Fruit fly (Drosophila melanogaster) whole organism, embryonic: Measurements from ENCODE around the gene Prx5.

Experiments
- Aef1 ChIP-seq: fragments of 200-800 bp; sonication (Bioruptor generic); IDR thresholded peaks from 3 replicates; pipeline ENCODE4 v1.3.6; 2022; ENCODE audit warnings: missing biosample characterization, missing genetic modification characterization
- Atf-2 ChIP-seq: fragments of 200-800 bp; sonication (Bioruptor generic); optimal IDR thresholded peaks from 2 replicates; lab custom pipeline; 2016; ENCODE audit warnings: missing biosample characterization, missing genetic modification characterization
- Awh ChIP-seq: fragments of 200-800 bp; sonication (Bioruptor generic); IDR thresholded peaks from 2 replicates; pipeline ENCODE4, ENCODE4 v1.3.6; 2022; ENCODE audit warnings: missing biosample characterization, missing genetic modification characterization
- B-H2 ChIP-seq: fragments of 200-800 bp; sonication (Bioruptor generic); optimal IDR thresholded peaks from 2 replicates; lab custom pipeline; 2018; ENCODE audit warnings: missing biosample characterization, mild to moderate bottlenecking, missing genetic modification characterization
- Blimp-1 ChIP-seq: fragments of 200-800 bp; sonication (Bioruptor generic); optimal IDR thresholded peaks from 3 replicates; lab custom pipeline; 2018; ENCODE audit warnings: missing biosample characterization, missing genetic modification characterization, mild to moderate bottlenecking, moderate library complexity, missing genetic modification reagents
- CG12236 ChIP-seq: fragments of 200-800 bp; sonication (Bioruptor generic); optimal IDR thresholded peaks from 2 replicates; lab custom pipeline; 2016; ENCODE audit warnings: missing biosample characterization, missing genetic modification characterization
- CG13287 ChIP-seq: fragments of 200-800 bp; sonication (Bioruptor generic); IDR thresholded peaks from 2 replicates; pipeline ENCODE4 v1.3.6; 2022; ENCODE audit warnings: missing biosample characterization, missing genetic modification characterization; ENCODE audit not compliant: partially characterized antibody
- CG15514 ChIP-seq: fragments of 200-800 bp; sonication (Bioruptor generic); optimal IDR thresholded peaks from 3 replicates; lab custom pipeline; 2017; ENCODE audit warnings: missing biosample characterization, missing genetic modification characterization, mild to moderate bottlenecking, moderate library complexity, missing genetic modification reagents
- CG17568 ChIP-seq: fragments of 200-800 bp; sonication (Bioruptor generic); optimal IDR thresholded peaks from 2 replicates; lab custom pipeline; 2018; ENCODE audit warnings: missing biosample characterization, mild to moderate bottlenecking, missing genetic modification characterization, moderate library complexity
- CG3065 ChIP-seq: fragments of 200-800 bp; sonication (Bioruptor generic); optimal IDR thresholded peaks from 2 replicates; lab custom pipeline; 2016; ENCODE audit warnings: missing biosample characterization, missing genetic modification characterization
- CG42726 ChIP-seq: fragments of 200-800 bp; sonication (Bioruptor generic); IDR thresholded peaks from 2 replicates; pipeline ENCODE4 v1.3.6; 2022; ENCODE audit warnings: missing biosample characterization, missing genetic modification characterization; ENCODE audit not compliant: partially characterized antibody
- CG4404 ChIP-seq: fragments of 200-800 bp; sonication (Bioruptor generic); IDR thresholded peaks from 2 replicates; pipeline ENCODE4 v1.3.6; 2022; ENCODE audit warnings: missing biosample characterization, missing genetic modification characterization
- CG4707 ChIP-seq: fragments of 200-800 bp; sonication (Bioruptor generic); optimal IDR thresholded peaks from 2 replicates; lab custom pipeline; 2018; ENCODE audit warnings: missing biosample characterization, mild to moderate bottlenecking, missing genetic modification characterization, moderate library complexity
- CG5180 ChIP-seq: fragments of 200-800 bp; sonication (Bioruptor generic); optimal IDR thresholded peaks from 3 replicates; lab custom pipeline; 2017; ENCODE audit warnings: missing biosample characterization, missing genetic modification characterization, mild to moderate bottlenecking, moderate library complexity, missing genetic modification reagents
- CG7839 ChIP-seq: fragments of 200-800 bp; sonication (Bioruptor generic); optimal IDR thresholded peaks from 3 replicates; lab custom pipeline; 2018; ENCODE audit warnings: missing biosample characterization, mild to moderate bottlenecking, missing genetic modification characterization, moderate library complexity
- CG8359 ChIP-seq: fragments of 200-800 bp; sonication (Bioruptor generic); optimal IDR thresholded peaks from 2 replicates; lab custom pipeline; 2017; ENCODE audit warnings: missing biosample characterization, mild to moderate bottlenecking, missing genetic modification characterization, borderline replicate concordance
- CG9797 ChIP-seq: fragments of 200-800 bp; sonication (Bioruptor generic); optimal IDR thresholded peaks from 3 replicates; lab custom pipeline; 2018; ENCODE audit warnings: missing biosample characterization, mild to moderate bottlenecking, missing genetic modification characterization
- CG9817 ChIP-seq: fragments of 200-800 bp; sonication (Bioruptor generic); optimal IDR thresholded peaks from 2 replicates; lab custom pipeline; 2018; ENCODE audit warnings: missing biosample characterization, mild to moderate bottlenecking, missing genetic modification characterization, moderate library complexity
- CoRest ChIP-seq: fragments of 200-800 bp; sonication (Bioruptor generic); optimal IDR thresholded peaks from 3 replicates; lab custom pipeline; 2018; ENCODE audit warnings: missing biosample characterization, mild to moderate bottlenecking, missing genetic modification characterization, moderate library complexity
- CrebB ChIP-seq: fragments of 200-800 bp; sonication (Bioruptor generic); optimal IDR thresholded peaks from 3 replicates; lab custom pipeline; 2018; ENCODE audit warnings: missing biosample characterization, mild to moderate bottlenecking, missing genetic modification characterization
- Elba2 ChIP-seq: fragments of 200-800 bp; sonication (Bioruptor generic); optimal IDR thresholded peaks from 3 replicates; lab custom pipeline; 2016; ENCODE audit warnings: missing biosample characterization, missing genetic modification characterization
- Hr51 ChIP-seq, 2 experiments: fragments of 200-800 bp; sonication (Bioruptor generic); optimal IDR thresholded peaks; 2 replicates in 1 of 2; 3 replicates in 1 of 2; lab custom pipeline; 2016 to 2018; ENCODE audit warnings: missing biosample characterization in 2 of 2, missing genetic modification characterization in 2 of 2, mild to moderate bottlenecking in 1 of 2, moderate library complexity in 1 of 2
- Lhr ChIP-seq: fragments of 200-800 bp; sonication (Bioruptor generic); optimal IDR thresholded peaks from 3 replicates; lab custom pipeline; 2017; ENCODE audit warnings: mild to moderate bottlenecking, missing biosample characterization, missing genetic modification reagents, missing genetic modification characterization
- Max ChIP-seq: fragments of 200-800 bp; sonication (Bioruptor generic); optimal IDR thresholded peaks from 2 replicates; lab custom pipeline; 2016; ENCODE audit warnings: missing biosample characterization, mild to moderate bottlenecking, missing genetic modification characterization
- Myb ChIP-seq: fragments of 200-800 bp; sonication (Bioruptor generic); optimal IDR thresholded peaks from 2 replicates; lab custom pipeline; 2016; ENCODE audit warnings: missing biosample characterization, missing genetic modification characterization
- Nf-YB ChIP-seq: fragments of 200-800 bp; sonication (Bioruptor generic); optimal IDR thresholded peaks from 3 replicates; lab custom pipeline; 2019; ENCODE audit warnings: missing biosample characterization, mild to moderate bottlenecking, missing genetic modification characterization, moderate library complexity
- Pdp1 ChIP-seq, 2 experiments: fragments of 200-800 bp; sonication (Bioruptor generic); optimal IDR thresholded peaks; 3 replicates each; lab custom pipeline; 2016; ENCODE audit warnings: missing biosample characterization in 2 of 2, missing genetic modification characterization in 2 of 2, mild to moderate bottlenecking in 1 of 2, moderate library complexity in 1 of 2
- Sin3A ChIP-seq: fragments of >200 bp; optimal IDR thresholded peaks from 2 replicates; lab custom pipeline; 2018
- Stat92E ChIP-seq, 3 experiments: fragments of >200 bp in 2 of 3; fragments of 200-800 bp in 1 of 3; sonication (Bioruptor generic) in 1 of 3; optimal IDR thresholded peaks; 2 replicates each; lab custom pipeline; 2017 to 2019; ENCODE audit warnings: missing biosample characterization in 3 of 3, missing genetic modification characterization in 3 of 3, mild to moderate bottlenecking in 1 of 3, moderate library complexity in 1 of 3
- bsh ChIP-seq, 2 experiments: fragments of 200-800 bp; sonication (Bioruptor generic); optimal IDR thresholded peaks; 2 replicates each; lab custom pipeline; 2017 to 2018; ENCODE audit warnings: mild to moderate bottlenecking in 2 of 2, missing biosample characterization in 2 of 2, missing genetic modification characterization in 2 of 2, moderate library complexity in 1 of 2
- cas ChIP-seq: fragments of 200-800 bp; sonication (Bioruptor generic); IDR thresholded peaks from 2 replicates; pipeline ENCODE4 v1.3.6; 2022; ENCODE audit warnings: missing biosample characterization, missing genetic modification characterization
- chn ChIP-seq: fragments of 200-800 bp; sonication (Bioruptor generic); optimal IDR thresholded peaks from 2 replicates; lab custom pipeline; 2016; ENCODE audit warnings: missing biosample characterization, missing genetic modification characterization
- ci ChIP-seq: fragments of 200-800 bp; sonication (Bioruptor generic); IDR thresholded peaks from 3 replicates; pipeline ENCODE4 v1.3.6; 2022; ENCODE audit warnings: missing biosample characterization, missing genetic modification characterization
- crc ChIP-seq: fragments of 200-800 bp; sonication (Bioruptor generic); optimal IDR thresholded peaks from 2 replicates; lab custom pipeline; 2016; ENCODE audit warnings: missing biosample characterization, missing genetic modification characterization
- ftz-f1 ChIP-seq: fragments of 200-800 bp; sonication (Bioruptor generic); optimal IDR thresholded peaks from 2 replicates; lab custom pipeline; 2016; ENCODE audit warnings: missing biosample characterization, missing genetic modification characterization
- gro ChIP-seq: fragments of 200-800 bp; sonication (Bioruptor generic); optimal IDR thresholded peaks from 2 replicates; lab custom pipeline; 2016; ENCODE audit warnings: missing biosample characterization, missing genetic modification characterization
- hkb ChIP-seq, 2 experiments: fragments of 200-800 bp in 1 of 2; fragments of >200 bp in 1 of 2; sonication (Bioruptor generic) in 1 of 2; IDR thresholded peaks in 1 of 2; optimal IDR thresholded peaks in 1 of 2; 2 replicates each; pipeline versions ENCODE4 v1.3.6 to Lab custom; 2017 to 2022; ENCODE audit warnings: missing biosample characterization in 1 of 2, missing genetic modification characterization in 1 of 2
- hth ChIP-seq: fragments of >200 bp; optimal IDR thresholded peaks from 2 replicates; lab custom pipeline; 2017; ENCODE audit warnings: inconsistent platforms
- maf-S ChIP-seq: fragments of 200-800 bp; sonication (Bioruptor generic); optimal IDR thresholded peaks from 2 replicates; lab custom pipeline; 2016; ENCODE audit warnings: missing biosample characterization, missing genetic modification characterization
- mld ChIP-seq: fragments of 200-800 bp; sonication (Bioruptor generic); IDR thresholded peaks from 3 replicates; pipeline ENCODE4 v1.3.6; 2022; ENCODE audit warnings: missing biosample characterization, missing genetic modification characterization; ENCODE audit not compliant: partially characterized antibody
- pnt ChIP-seq: fragments of 200-800 bp; sonication (Bioruptor generic); optimal IDR thresholded peaks from 3 replicates; lab custom pipeline; 2016; ENCODE audit warnings: missing biosample characterization, missing genetic modification characterization
- pros ChIP-seq: fragments of 200-800 bp; sonication (Bioruptor generic); optimal IDR thresholded peaks from 3 replicates; lab custom pipeline; 2019; ENCODE audit warnings: missing biosample characterization, mild to moderate bottlenecking, missing genetic modification characterization, moderate library complexity
- sens ChIP-seq: fragments of 200-800 bp; sonication (Bioruptor generic); peaks from one replicate; lab custom pipeline; 2016; ENCODE audit warnings: missing biosample characterization, missing genetic modification characterization
- slp2 ChIP-seq: fragments of 200-800 bp; sonication (Bioruptor generic); optimal IDR thresholded peaks from 2 replicates; lab custom pipeline; 2016; ENCODE audit warnings: missing biosample characterization, missing genetic modification characterization
- sqz ChIP-seq: fragments of 200-800 bp; sonication (Bioruptor generic); optimal IDR thresholded peaks from 3 replicates; lab custom pipeline; 2018; ENCODE audit warnings: missing biosample characterization, mild to moderate bottlenecking, missing genetic modification characterization
- tap ChIP-seq: fragments of 200-800 bp; optimal IDR thresholded peaks from 3 replicates; lab custom pipeline; 2019; ENCODE audit warnings: missing biosample characterization, mild to moderate bottlenecking, missing genetic modification characterization, moderate library complexity
- trem ChIP-seq: fragments of 200-800 bp; optimal IDR thresholded peaks from 3 replicates; lab custom pipeline; 2019; ENCODE audit warnings: missing biosample characterization, mild to moderate bottlenecking, missing genetic modification characterization, moderate library complexity
- vnd ChIP-seq: fragments of 200-800 bp; sonication (Bioruptor generic); IDR thresholded peaks from 3 replicates; pipeline ENCODE4 v1.3.6; 2022; ENCODE audit warnings: missing biosample characterization, missing genetic modification characterization; ENCODE audit not compliant: partially characterized antibody
- wek ChIP-seq: fragments of 200-800 bp; sonication (Bioruptor generic); optimal IDR thresholded peaks from 3 replicates; lab custom pipeline; 2018; ENCODE audit warnings: missing biosample characterization, mild to moderate bottlenecking, missing genetic modification characterization, moderate library complexity

Gene Prx5

dm6 chr3R:18188702-18189125, 21.6 kb upstream of the Prx5 start, which contains the start of the genes CG12321 and MED17 (continued):
- TF ChIP-seq mld (GFP tag; lab: Robert Waterston, UW) (no peak), bsh (GFP tag; optimal IDR thresholded peaks at IDR 0.05; lab: Kevin White, UChicago) (peak in 1 of 2 experiments; percentile 85), Atf-2 (GFP tag; lab: Kevin White, UChicago) (peak; percentile 29), ftz-f1 (GFP tag; lab: Kevin White, UChicago) (no peak), Hr51 (GFP tag; optimal IDR thresholded peaks at IDR 0.05; lab: Kevin White, UChicago) (peak; percentile 74 to 91), sqz (GFP tag; lab: Kevin White, UChicago) (no peak), Aef1 (GFP tag; lab: Robert Waterston, UW) (peak; percentile 90), maf-S (no peak), CG4707 (GFP tag; lab: Kevin White, UChicago) (no peak), CG7839 (tag; lab: Kevin White, UChicago) (peak; percentile 86), Lhr (GFP tag; lab: Kevin White, UChicago) (peak; percentile 55), Awh (GFP tag; lab: Robert Waterston, UW) (peak; percentile 50; the same call in 1 of the 2 replicates), pros (GFP tag; lab: Kevin White, UChicago) (no peak), CG4404 (GFP tag; lab: Robert Waterston, UW) (peak; percentile 86), Sin3A (peak; percentile 5), cas (GFP tag; lab: Robert Waterston, UW) (peak; percentile 83), CoRest (tag; lab: Kevin White, UChicago) (peak; percentile 95), gro (GFP tag; lab: Kevin White, UChicago) (no peak), CG3065 (GFP tag; lab: Kevin White, UChicago) (peak; percentile 82), hkb (optimal IDR thresholded peaks at IDR 0.05; lab: Kevin White, UChicago) (no peak), hkb (GFP tag; IDR thresholded peaks at IDR 0.05; lab: Robert Waterston, UW) (peak; percentile 75), CrebB (tag; lab: Kevin White, UChicago) (peak; percentile 50), CG8359 (peak; percentile 46), crc (peak; percentile 25), pnt (GFP tag; lab: Kevin White, UChicago) (peak; percentile 53), tap (tag; lab: Kevin White, UChicago) (peak; percentile 52), ci (GFP tag; lab: Robert Waterston, UW) (no peak; the same call in 1 of the 3 replicates), CG5180 (GFP tag; lab: Kevin White, UChicago) (no peak), hth (no peak), Elba2 (GFP tag; lab: Kevin White, UChicago) (peak; percentile 55), Stat92E (GFP tag; optimal IDR thresholded peaks at IDR 0.05; lab: Kevin White, UChicago) (no peak), Nf-YB (GFP tag; lab: Kevin White, UChicago) (peak; percentile 54), B-H2 (GFP tag; lab: Kevin White, UChicago) (peak; percentile 88), Pdp1 (GFP tag; optimal IDR thresholded peaks at IDR 0.05; lab: Kevin White, UChicago) (peak; percentile 55 to 57), trem (peak; percentile 90), CG42726 (GFP tag; lab: Robert Waterston, UW) (no peak), wek (no peak), CG12236 (GFP tag; lab: Kevin White, UChicago) (no peak), CG17568 (GFP tag; lab: Kevin White, UChicago) (no peak), CG9797 (GFP tag; lab: Kevin White, UChicago) (peak; percentile 22), vnd (GFP tag; lab: Robert Waterston, UW) (no peak), slp2 (no peak), Max (GFP tag; lab: Kevin White, UChicago) (peak; percentile 85), CG13287 (GFP tag; lab: Robert Waterston, UW) (no peak), Blimp-1 (GFP tag; lab: Kevin White, UChicago) (peak; percentile 84), sens (GFP tag; lab: Kevin White, UChicago) (peak; percentile 93), CG15514 (GFP tag; lab: Kevin White, UChicago) (peak; percentile 86), CG9817 (peak; percentile 86), Myb (GFP tag; lab: Kevin White, UChicago) (peak; percentile 38), chn (GFP tag; lab: Kevin White, UChicago) (peak; percentile 70)
